Fruit fly (Drosophila melanogaster) S2 (cell line): ENCODE results near the gene Mtr4.

ENCODE experiments used
- CG8478 ChIP-seq: fragments of >200 bp; optimal IDR thresholded peaks from 2 replicates; lab custom pipeline; 2018
- CTCF ChIP-seq, 2 experiments: fragments of >200 bp; optimal IDR thresholded peaks; 2 replicates each; lab custom pipeline; 2018

The Mtr4 gene

DNA sequence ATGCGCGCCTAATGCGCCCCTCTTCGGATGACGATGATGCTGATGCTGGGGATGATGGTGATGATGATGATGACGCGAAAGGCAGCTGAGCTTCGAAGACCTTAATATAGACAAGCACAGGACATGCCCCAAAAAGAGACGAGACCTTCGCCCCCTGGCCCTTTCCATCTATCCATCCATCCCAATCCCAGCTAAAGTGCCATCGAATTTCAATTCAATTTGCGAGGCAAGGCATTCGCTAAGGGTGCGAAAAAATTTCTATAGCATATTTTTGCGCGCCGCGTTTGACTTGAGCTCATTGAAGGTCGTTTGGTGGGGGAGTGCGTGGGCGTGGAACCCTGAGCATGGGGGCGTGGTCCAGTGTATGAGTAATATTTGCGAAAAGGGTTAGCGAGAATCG lies 44.2 kb downstream of the Mtr4 start:
- no peak for TF ChIP-seq CTCF (optimal IDR thresholded peaks at IDR 0.05; lab: Kevin White, UChicago)
- TF ChIP-seq CG8478 = no peak
